Fruit fly (Drosophila melanogaster) whole organism, prepupa: ENCODE measurements around the gene Gmd.

Experiments
- CG10631 ChIP-seq: fragments of 200-800 bp; sonication (Bioruptor generic); optimal IDR thresholded peaks from 2 replicates; lab custom pipeline; 2016; ENCODE audit warnings: missing biosample characterization, missing genetic modification characterization
- CG10669 ChIP-seq: fragments of 200-800 bp; sonication (Bioruptor generic); optimal IDR thresholded peaks from 3 replicates; lab custom pipeline; 2018; ENCODE audit warnings: missing biosample characterization, mild to moderate bottlenecking, missing genetic modification characterization, moderate library complexity
- CG11294 ChIP-seq: fragments of 200-800 bp; sonication (Bioruptor generic); IDR thresholded peaks from 2 replicates; pipeline ENCODE4 v1.3.6; 2022; ENCODE audit warnings: missing biosample characterization, missing genetic modification characterization
- CG11762 ChIP-seq: fragments of 200-800 bp; sonication (Bioruptor generic); optimal IDR thresholded peaks from 3 replicates; lab custom pipeline; 2016; ENCODE audit warnings: missing biosample characterization, missing genetic modification characterization; ENCODE audit not compliant: insufficient read depth
- CG11902 ChIP-seq: fragments of 200-800 bp; sonication (Bioruptor generic); optimal IDR thresholded peaks from 3 replicates; lab custom pipeline; 2016; ENCODE audit warnings: missing biosample characterization, missing genetic modification characterization
- CG15336 ChIP-seq: fragments of 200-800 bp; sonication (Bioruptor generic); IDR thresholded peaks from 2 replicates; pipeline ENCODE4 v1.3.6; 2022; ENCODE audit warnings: missing biosample characterization, missing genetic modification characterization
- CG1621 ChIP-seq: fragments of 200-800 bp; sonication (Bioruptor generic); optimal IDR thresholded peaks from 3 replicates; lab custom pipeline; 2018; ENCODE audit warnings: missing biosample characterization, mild to moderate bottlenecking, missing genetic modification characterization
- CG16779 ChIP-seq: fragments of 200-800 bp; sonication (Bioruptor generic); optimal IDR thresholded peaks from 3 replicates; lab custom pipeline; 2017; ENCODE audit warnings: missing biosample characterization, mild to moderate bottlenecking, missing genetic modification characterization
- CG3032 ChIP-seq: fragments of 200-800 bp; optimal IDR thresholded peaks from 2 replicates; lab custom pipeline; 2019; ENCODE audit warnings: missing biosample characterization, mild to moderate bottlenecking, missing genetic modification characterization, moderate library complexity
- CG31627 ChIP-seq: fragments of 200-800 bp; sonication (Bioruptor generic); optimal IDR thresholded peaks from 3 replicates; lab custom pipeline; 2016; ENCODE audit warnings: missing biosample characterization, missing genetic modification characterization
- CG32006 ChIP-seq: fragments of 200-800 bp; sonication (Bioruptor generic); optimal IDR thresholded peaks from 3 replicates; lab custom pipeline; 2017; ENCODE audit warnings: missing biosample characterization, mild to moderate bottlenecking, missing genetic modification characterization
- CG34406 ChIP-seq: fragments of 200-800 bp; sonication (Bioruptor generic); optimal IDR thresholded peaks from 3 replicates; lab custom pipeline; 2016; ENCODE audit warnings: missing biosample characterization, missing genetic modification characterization
- CG3919 ChIP-seq: fragments of 200-800 bp; sonication (Bioruptor generic); optimal IDR thresholded peaks from 3 replicates; lab custom pipeline; 2016; ENCODE audit warnings: missing biosample characterization, missing genetic modification characterization
- CG4318 ChIP-seq: fragments of 200-800 bp; sonication (Bioruptor generic); optimal IDR thresholded peaks from 3 replicates; lab custom pipeline; 2017; ENCODE audit warnings: missing biosample characterization, mild to moderate bottlenecking, missing genetic modification characterization
- CG6276 ChIP-seq: fragments of 200-800 bp; sonication (Bioruptor generic); optimal IDR thresholded peaks from 2 replicates; lab custom pipeline; 2017; ENCODE audit warnings: missing biosample characterization, mild to moderate bottlenecking, missing genetic modification characterization
- CG6792 ChIP-seq: fragments of 200-800 bp; sonication (Bioruptor generic); optimal IDR thresholded peaks from 3 replicates; lab custom pipeline; 2016; ENCODE audit warnings: missing biosample characterization, missing genetic modification characterization
- CG6808 ChIP-seq: fragments of 200-800 bp; sonication (Bioruptor generic); optimal IDR thresholded peaks from 3 replicates; lab custom pipeline; 2017; ENCODE audit warnings: missing biosample characterization, missing genetic modification characterization, mild to moderate bottlenecking, moderate library complexity, missing genetic modification reagents
- CG6854 ChIP-seq: fragments of 200-800 bp; sonication (Bioruptor generic); optimal IDR thresholded peaks from 2 replicates; lab custom pipeline; 2017; ENCODE audit warnings: missing biosample characterization, mild to moderate bottlenecking, missing genetic modification characterization
- CG7368 ChIP-seq: fragments of 200-800 bp; sonication (Bioruptor generic); optimal IDR thresholded peaks from 3 replicates; lab custom pipeline; 2016; ENCODE audit warnings: missing biosample characterization, missing genetic modification characterization
- CG8119 ChIP-seq: fragments of 200-800 bp; sonication (Bioruptor generic); IDR thresholded peaks from 3 replicates; pipeline ENCODE4 v1.3.6; 2022; ENCODE audit warnings: missing biosample characterization, missing genetic modification characterization
- CG8319 ChIP-seq: fragments of 200-800 bp; sonication (Bioruptor generic); optimal IDR thresholded peaks from 3 replicates; lab custom pipeline; 2016; ENCODE audit warnings: missing biosample characterization, missing genetic modification characterization
- CG8632 ChIP-seq: fragments of 200-800 bp; sonication (Bioruptor generic); optimal IDR thresholded peaks from 3 replicates; lab custom pipeline; 2016; ENCODE audit warnings: missing biosample characterization, missing genetic modification characterization
- CG9139 ChIP-seq: fragments of 200-800 bp; sonication (Bioruptor generic); optimal IDR thresholded peaks from 3 replicates; lab custom pipeline; 2017; ENCODE audit warnings: missing biosample characterization, mild to moderate bottlenecking, missing genetic modification characterization
- Eip75B ChIP-seq: fragments of 200-800 bp; sonication (Bioruptor generic); optimal IDR thresholded peaks from 3 replicates; lab custom pipeline; 2016; ENCODE audit warnings: missing biosample characterization, missing genetic modification characterization
- Eip93F ChIP-seq: fragments of 200-800 bp; sonication (Bioruptor generic); optimal IDR thresholded peaks from 2 replicates; lab custom pipeline; 2016; ENCODE audit warnings: missing biosample characterization, mild to moderate bottlenecking, missing genetic modification characterization
- Ets21C ChIP-seq: fragments of 200-800 bp; sonication (Bioruptor generic); optimal IDR thresholded peaks from 3 replicates; lab custom pipeline; 2016; ENCODE audit warnings: missing biosample characterization, missing genetic modification characterization
- Ets96B ChIP-seq: fragments of 200-800 bp; optimal IDR thresholded peaks from 2 replicates; lab custom pipeline; 2019; ENCODE audit warnings: missing biosample characterization, mild to moderate bottlenecking, missing genetic modification characterization, moderate library complexity
- Gug ChIP-seq: fragments of 200-800 bp; sonication (Bioruptor generic); IDR thresholded peaks from 2 replicates; pipeline ENCODE4 v1.3.6; 2022; ENCODE audit warnings: missing biosample characterization, missing genetic modification characterization
- Hr38 ChIP-seq: sonication (Bioruptor generic); optimal IDR thresholded peaks from 2 replicates; lab custom pipeline; 2016; ENCODE audit warnings: missing biosample characterization, missing genetic modification characterization
- Hr39 ChIP-seq: fragments of 200-800 bp; sonication (Bioruptor generic); optimal IDR thresholded peaks from 2 replicates; lab custom pipeline; 2016; ENCODE audit warnings: missing biosample characterization, missing genetic modification characterization
- Hr4 ChIP-seq: fragments of 200-800 bp; sonication (Bioruptor generic); optimal IDR thresholded peaks from 3 replicates; lab custom pipeline; 2016; ENCODE audit warnings: missing biosample characterization, missing genetic modification characterization
- Lpt ChIP-seq: fragments of 200-800 bp; sonication (Bioruptor generic); optimal IDR thresholded peaks from 3 replicates; lab custom pipeline; 2016; ENCODE audit warnings: missing biosample characterization, missing genetic modification characterization
- Met ChIP-seq: fragments of 200-800 bp; sonication (Bioruptor generic); optimal IDR thresholded peaks from 3 replicates; lab custom pipeline; 2016; ENCODE audit warnings: missing biosample characterization, missing genetic modification characterization
- OdsH ChIP-seq: fragments of 200-800 bp; sonication (Bioruptor generic); optimal IDR thresholded peaks from 3 replicates; lab custom pipeline; 2016; ENCODE audit warnings: missing biosample characterization, missing genetic modification characterization
- Sox102F ChIP-seq: fragments of 200-800 bp; sonication (Bioruptor generic); optimal IDR thresholded peaks from 2 replicates; lab custom pipeline; 2016; ENCODE audit warnings: missing biosample characterization, mild to moderate bottlenecking, missing genetic modification characterization
- Sox14 ChIP-seq: fragments of 200-800 bp; sonication (Bioruptor generic); optimal IDR thresholded peaks from 3 replicates; lab custom pipeline; 2016; ENCODE audit warnings: missing biosample characterization, missing genetic modification characterization
- Sox15 ChIP-seq: fragments of 200-800 bp; sonication (Bioruptor generic); optimal IDR thresholded peaks from 3 replicates; lab custom pipeline; 2016; ENCODE audit warnings: missing biosample characterization, missing genetic modification characterization
- achi ChIP-seq: fragments of 200-800 bp; sonication (Bioruptor generic); optimal IDR thresholded peaks from 3 replicates; lab custom pipeline; 2016; ENCODE audit warnings: missing biosample characterization, missing genetic modification characterization
- acj6 ChIP-seq: fragments of 200-800 bp; sonication (Bioruptor generic); optimal IDR thresholded peaks from 3 replicates; lab custom pipeline; 2016; ENCODE audit warnings: missing biosample characterization, missing genetic modification characterization
- cyc ChIP-seq: fragments of 200-800 bp; sonication (Bioruptor generic); optimal IDR thresholded peaks from 3 replicates; lab custom pipeline; 2016; ENCODE audit warnings: missing biosample characterization, missing genetic modification characterization
- dac ChIP-seq: fragments of 200-800 bp; sonication (Bioruptor generic); optimal IDR thresholded peaks from 2 replicates; lab custom pipeline; 2017; ENCODE audit warnings: missing biosample characterization, mild to moderate bottlenecking, missing genetic modification characterization
- dsx ChIP-seq: fragments of 200-800 bp; optimal IDR thresholded peaks from 3 replicates; lab custom pipeline; 2019; ENCODE audit warnings: missing biosample characterization, mild to moderate bottlenecking, missing genetic modification characterization, moderate library complexity; ENCODE audit not compliant: poor library complexity, severe bottlenecking
- esn ChIP-seq: fragments of 200-800 bp; sonication (Bioruptor generic); optimal IDR thresholded peaks from 2 replicates; lab custom pipeline; 2016; ENCODE audit warnings: missing biosample characterization, mild to moderate bottlenecking, missing genetic modification characterization, moderate library complexity
- fd59A ChIP-seq: fragments of 200-800 bp; sonication (Bioruptor generic); optimal IDR thresholded peaks from 2 replicates; lab custom pipeline; 2017; ENCODE audit warnings: missing biosample characterization, mild to moderate bottlenecking, missing genetic modification characterization, missing genetic modification reagents
- fkh ChIP-seq: fragments of 200-800 bp; sonication (Bioruptor generic); optimal IDR thresholded peaks from 3 replicates; lab custom pipeline; 2017; ENCODE audit warnings: missing biosample characterization, mild to moderate bottlenecking, missing genetic modification characterization, moderate library complexity
- lz ChIP-seq: fragments of 200-800 bp; sonication (Bioruptor generic); optimal IDR thresholded peaks from 3 replicates; lab custom pipeline; 2016; ENCODE audit warnings: missing biosample characterization, missing genetic modification characterization
- pdm3 ChIP-seq: fragments of 200-800 bp; sonication (Bioruptor generic); optimal IDR thresholded peaks from 3 replicates; lab custom pipeline; 2016; ENCODE audit warnings: missing biosample characterization, missing genetic modification characterization
- salr ChIP-seq, 2 experiments: fragments of 200-800 bp; sonication (Bioruptor generic); optimal IDR thresholded peaks; 3 replicates each; lab custom pipeline; 2016 to 2018; ENCODE audit warnings: missing biosample characterization in 2 of 2, missing genetic modification characterization in 2 of 2, mild to moderate bottlenecking in 1 of 2
- spab ChIP-seq: fragments of 200-800 bp; sonication (Bioruptor generic); optimal IDR thresholded peaks from 2 replicates; lab custom pipeline; 2017; ENCODE audit warnings: missing biosample characterization, mild to moderate bottlenecking, missing genetic modification characterization, missing genetic modification reagents
- ss ChIP-seq, 2 experiments: fragments of 200-800 bp; sonication (Bioruptor generic); optimal IDR thresholded peaks; 2 replicates in 1 of 2; 3 replicates in 1 of 2; lab custom pipeline; 2017 to 2018; ENCODE audit warnings: mild to moderate bottlenecking in 2 of 2, missing biosample characterization in 2 of 2, missing genetic modification characterization in 2 of 2, moderate library complexity in 1 of 2
- svp ChIP-seq: fragments of 200-800 bp; sonication (Bioruptor generic); peaks from one replicate; lab custom pipeline; 2016; ENCODE audit warnings: missing biosample characterization, missing genetic modification characterization
- topi ChIP-seq: fragments of 200-800 bp; sonication (Bioruptor generic); optimal IDR thresholded peaks from 3 replicates; lab custom pipeline; 2016; ENCODE audit warnings: missing biosample characterization, missing genetic modification characterization

The Gmd gene

DNA sequence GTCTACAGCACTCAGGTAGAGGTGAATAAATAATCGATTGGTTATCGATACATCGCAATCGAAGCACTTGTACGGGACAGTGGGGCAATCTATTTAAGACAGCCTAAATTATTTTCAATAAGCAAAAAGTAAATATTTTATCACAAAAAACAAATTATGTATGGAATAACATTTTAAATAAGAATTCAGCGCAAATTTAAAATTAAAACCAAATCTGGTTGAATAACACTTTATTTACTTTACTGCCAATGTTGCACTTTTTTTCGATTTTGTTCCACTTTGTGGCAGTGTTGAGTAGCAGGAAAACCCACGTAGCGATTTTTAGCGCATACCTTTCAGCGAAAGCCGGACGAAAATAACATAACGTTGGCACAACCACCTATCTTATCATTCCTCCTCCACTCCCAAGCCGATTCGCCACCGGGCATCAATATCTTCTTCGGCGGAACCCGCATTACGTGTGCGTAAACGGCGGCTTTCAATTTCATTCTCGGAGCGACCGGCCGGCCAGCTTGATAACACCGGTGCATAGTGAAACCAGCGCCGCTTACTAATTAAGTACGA lies at the start of gene Gmd, which contains the start of gene CG3792:
Gene Gmd, minus strand, starts transcription at position 36 of the 564 bp plus-strand sequence.
Gene CG3792, plus strand, starts transcription at position 325 of the 564 bp plus-strand sequence.
- TF ChIP-seq Ets21C = no peak
- peak in 1 of 2 experiments; percentile 80 for TF ChIP-seq salr (GFP tag; optimal IDR thresholded peaks at IDR 0.05; lab: Kevin White, UChicago)
- TF ChIP-seq spab (GFP tag; lab: Kevin White, UChicago) = no peak
- peak; percentile 74 for TF ChIP-seq Hr38 (GFP tag; lab: Kevin White, UChicago)
- TF ChIP-seq CG31627 (GFP tag; lab: Kevin White, UChicago) = peak; percentile 96
- peak; percentile 94 for TF ChIP-seq CG8119 (GFP tag; lab: Robert Waterston, UW)
- no peak for TF ChIP-seq pdm3 (GFP tag; lab: Kevin White, UChicago)
- TF ChIP-seq CG10631 (GFP tag; lab: Kevin White, UChicago) = no peak
- no peak for TF ChIP-seq CG32006
- peak; percentile 94 for TF ChIP-seq lz
- TF ChIP-seq Sox15 = peak; percentile 91
- TF ChIP-seq CG11294 (GFP tag; lab: Robert Waterston, UW) = peak; percentile 93
- TF ChIP-seq CG8319 (GFP tag; lab: Kevin White, UChicago) = peak; percentile 93
- TF ChIP-seq CG9139 (GFP tag; lab: Kevin White, UChicago) = no peak
- TF ChIP-seq CG6808 (GFP tag; lab: Kevin White, UChicago) = no peak
- TF ChIP-seq CG11902 (GFP tag; lab: Kevin White, UChicago) = peak; percentile 91
- peak; percentile 96 for TF ChIP-seq acj6 (GFP tag; lab: Kevin White, UChicago)
- peak; percentile 96 for TF ChIP-seq esn (GFP tag; lab: Kevin White, UChicago)
- TF ChIP-seq CG34406 (GFP tag; lab: Kevin White, UChicago) = peak; percentile 92
- TF ChIP-seq Ets96B (tag; lab: Kevin White, UChicago) = peak; percentile 94
- peak; percentile 92 for TF ChIP-seq CG8632 (GFP tag; lab: Kevin White, UChicago)
- no peak for TF ChIP-seq CG3919 (GFP tag; lab: Kevin White, UChicago)
- TF ChIP-seq CG10669 = no peak
- TF ChIP-seq CG11762 = peak; percentile 93
- TF ChIP-seq Eip93F (GFP tag; lab: Kevin White, UChicago) = no peak
- TF ChIP-seq CG15336 (GFP tag; lab: Robert Waterston, UW) = peak; percentile 95
- no peak for TF ChIP-seq CG16779 (tag; lab: Kevin White, UChicago)
- no peak for TF ChIP-seq svp
- no peak for TF ChIP-seq Sox102F
- no peak for TF ChIP-seq OdsH (GFP tag; lab: Kevin White, UChicago)
- TF ChIP-seq fkh (GFP tag; lab: Kevin White, UChicago) = peak; percentile 91
- TF ChIP-seq dsx (GFP tag; lab: Kevin White, UChicago) = peak; percentile 91
- TF ChIP-seq achi (GFP tag; lab: Kevin White, UChicago) = no peak
- peak; percentile 84 for TF ChIP-seq fd59A (GFP tag; lab: Kevin White, UChicago)
- TF ChIP-seq Eip75B (GFP tag; lab: Kevin White, UChicago) = peak; percentile 94
- no peak for TF ChIP-seq Met
- TF ChIP-seq Hr4 (GFP tag; lab: Kevin White, UChicago) = no peak
- peak; percentile 95 for TF ChIP-seq Sox14 (GFP tag; lab: Kevin White, UChicago)
- peak; percentile 65 for TF ChIP-seq dac
- TF ChIP-seq CG7368 (GFP tag; lab: Kevin White, UChicago) = no peak
- no peak for TF ChIP-seq ss (GFP tag; optimal IDR thresholded peaks at IDR 0.05; lab: Kevin White, UChicago)
- peak; percentile 95 for TF ChIP-seq CG3032 (tag; lab: Kevin White, UChicago)
- peak; percentile 90 for TF ChIP-seq CG1621 (tag; lab: Kevin White, UChicago)
- TF ChIP-seq topi (GFP tag; lab: Kevin White, UChicago) = peak; percentile 95
- TF ChIP-seq Lpt (GFP tag; lab: Kevin White, UChicago) = peak; percentile 90
- TF ChIP-seq Gug (GFP tag; lab: Robert Waterston, UW) = peak; percentile 93
- TF ChIP-seq CG6792 (GFP tag; lab: Kevin White, UChicago) = peak; percentile 92
- TF ChIP-seq cyc (GFP tag; lab: Kevin White, UChicago) = peak; percentile 95
- TF ChIP-seq Hr39 = peak; percentile 94
- TF ChIP-seq CG4318 = no peak
- TF ChIP-seq CG6276 = no peak
- TF ChIP-seq CG6854 (GFP tag; lab: Kevin White, UChicago) = peak; percentile 73
